Worm (Caenorhabditis elegans) whole organism, L4 larva: Measurements from ENCODE around the gene Y69H2.9.

ENCODE experiments used
- R02D3.7 ChIP-seq: fragments of 150-350 bp; sonication (generic microtip); optimal IDR thresholded peaks from 3 replicates; lab custom pipeline; 2014; ENCODE audit warnings: missing biosample characterization, missing genetic modification characterization
- ama-1 ChIP-seq: fragments of 150-350 bp; optimal IDR thresholded peaks from 2 replicates; lab custom pipeline; 2014; ENCODE audit warnings: inconsistent platforms, mixed read lengths
- fkh-10 ChIP-seq: fragments of 150-350 bp; optimal IDR thresholded peaks from 2 replicates; lab custom pipeline; 2014; ENCODE audit warnings: missing biosample characterization, missing genetic modification reagents, missing genetic modification characterization
- fos-1 ChIP-seq: fragments of 150-350 bp; optimal IDR thresholded peaks from 2 replicates; lab custom pipeline; 2014; ENCODE audit warnings: missing biosample characterization, missing genetic modification characterization
- lin-15B ChIP-seq: fragments of 150-350 bp; sonication (generic microtip); optimal IDR thresholded peaks from 3 replicates; lab custom pipeline; 2014; ENCODE audit warnings: missing biosample characterization, missing genetic modification characterization
- mdt-29 ChIP-seq: fragments of 200-800 bp; sonication (Bioruptor generic); IDR thresholded peaks from 2 replicates; pipeline ENCODE4 v1.3.6; 2022; ENCODE audit warnings: missing genetic modification reagents, missing genetic modification characterization, missing compliant biosample characterization
- nhr-237 ChIP-seq: sonication (generic microtip); optimal IDR thresholded peaks from 2 replicates; lab custom pipeline; 2017; ENCODE audit warnings: missing biosample characterization, missing genetic modification characterization
- pha-4 ChIP-seq, 2 experiments: fragments of 150-350 bp in 1 of 2; fragments of 200-800 bp in 1 of 2; sonication (Bioruptor generic) in 1 of 2; IDR thresholded peaks in 1 of 2; optimal IDR thresholded peaks in 1 of 2; 2 replicates each; pipeline versions ENCODE4 v1.3.6 to Lab custom; 2014 to 2022; ENCODE audit warnings: missing genetic modification characterization in 2 of 2, missing genetic modification reagents in 2 of 2, missing biosample characterization in 1 of 2, missing compliant biosample characterization in 1 of 2

- no peak for TF ChIP-seq fkh-10 (GFP tag; lab: Kevin White, UChicago)
- no peak for TF ChIP-seq pha-4 (GFP tag; IDR thresholded peaks at IDR 0.05; lab: Robert Waterston, UW)
- no peak for TF ChIP-seq pha-4 (tag; optimal IDR thresholded peaks at IDR 0.05; lab: Kevin White, UChicago)
- TF ChIP-seq fos-1 (tag; lab: Kevin White, UChicago) = no peak
- no peak for TF ChIP-seq lin-15B
- no peak for TF ChIP-seq R02D3.7 (tag; lab: Kevin White, UChicago)
- TF ChIP-seq nhr-237 (tag; lab: Kevin White, UChicago) = no peak
- TF ChIP-seq ama-1 = no peak
- TF ChIP-seq mdt-29 (GFP tag; lab: Robert Waterston, UW) = no peak
Observed at ce11 chrV:18671811-18672210, 29.5 kb upstream of the Y69H2.9 start.
